Worm (Caenorhabditis elegans): ENCODE data around the gene F22E5.20.

Gene F22E5.20

ce11 chrII:2684783-2685182 lies 11.3 kb upstream of the F22E5.20 start:
- TF ChIP-seq mep-1 (tag; optimal IDR thresholded peaks at IDR 0.05) (no peak), ceh-43 (GFP tag; optimal IDR thresholded peaks at IDR 0.05) (no peak), mab-5 (tag; optimal IDR thresholded peaks at IDR 0.05) (no peak), unc-39 (tag; optimal IDR thresholded peaks at IDR 0.05) (no peak), hlh-1 (tag; optimal IDR thresholded peaks at IDR 0.05) (no peak), blmp-1 (tag; optimal IDR thresholded peaks at IDR 0.05) (no peak), unc-62 (GFP tag; optimal IDR thresholded peaks at IDR 0.05) (no peak), sptf-1 (tag; optimal IDR thresholded peaks at IDR 0.05) (no peak), flh-1 (GFP tag; optimal IDR thresholded peaks at IDR 0.05) (no peak), elt-3 (tag; optimal IDR thresholded peaks at IDR 0.05) (no peak), drap-1 (GFP tag; optimal IDR thresholded peaks at IDR 0.05) (no peak), lin-13 (tag; optimal IDR thresholded peaks at IDR 0.05) (no peak), lsy-2 (tag; optimal IDR thresholded peaks at IDR 0.05) (no peak), nhr-28 (tag; optimal IDR thresholded peaks at IDR 0.05) (no peak), ceh-39 (tag; optimal IDR thresholded peaks at IDR 0.05) (no peak), sem-2 (GFP tag; optimal IDR thresholded peaks at IDR 0.05) (no peak)

ce11 chrII:2684208-2684607 lies 10.8 kb upstream of the F22E5.20 start, which contains the start of gene ceh-87:
Gene ceh-87 (minus strand): TSS chrII:2684308.
- TF ChIP-seq unc-62 (GFP tag; optimal IDR thresholded peaks at IDR 0.05), result no peak
- TF ChIP-seq sptf-1 (tag; optimal IDR thresholded peaks at IDR 0.05), result no peak
- no peak for TF ChIP-seq ces-1 (GFP tag; optimal IDR thresholded peaks at IDR 0.05)
- no peak for TF ChIP-seq drap-1 (GFP tag; optimal IDR thresholded peaks at IDR 0.05)
- no peak for TF ChIP-seq ceh-43 (GFP tag; optimal IDR thresholded peaks at IDR 0.05)
- no peak for TF ChIP-seq nhr-237 (tag; optimal IDR thresholded peaks at IDR 0.05)
- no peak for TF ChIP-seq mep-1 (tag; optimal IDR thresholded peaks at IDR 0.05)
- TF ChIP-seq ceh-83 (GFP tag; optimal IDR thresholded peaks at IDR 0.05), result no peak
- TF ChIP-seq snpc-4 (tag; optimal IDR thresholded peaks at IDR 0.05), result no peak
- no peak for TF ChIP-seq nhr-28 (tag; optimal IDR thresholded peaks at IDR 0.05)
- no peak for TF ChIP-seq mab-5 (tag; optimal IDR thresholded peaks at IDR 0.05)
- TF ChIP-seq elt-1 (tag; optimal IDR thresholded peaks at IDR 0.05; ENCODE audit: borderline replicate concordance, insufficient read depth), result no peak
- TF ChIP-seq bed-3 (GFP tag; optimal IDR thresholded peaks at IDR 0.05), result no peak
- TF ChIP-seq pha-4 (tag; optimal IDR thresholded peaks at IDR 0.05), result no peak
- TF ChIP-seq hlh-1 (tag; optimal IDR thresholded peaks at IDR 0.05), result no peak
- no peak for TF ChIP-seq M03D4.4 (tag; optimal IDR thresholded peaks at IDR 0.05)
- no peak for TF ChIP-seq tbx-8 (GFP tag; optimal IDR thresholded peaks at IDR 0.05)
- TF ChIP-seq lsy-2 (tag; optimal IDR thresholded peaks at IDR 0.05), result no peak
- TF ChIP-seq mls-2 (tag; optimal IDR thresholded peaks at IDR 0.05), result no peak

DNA sequence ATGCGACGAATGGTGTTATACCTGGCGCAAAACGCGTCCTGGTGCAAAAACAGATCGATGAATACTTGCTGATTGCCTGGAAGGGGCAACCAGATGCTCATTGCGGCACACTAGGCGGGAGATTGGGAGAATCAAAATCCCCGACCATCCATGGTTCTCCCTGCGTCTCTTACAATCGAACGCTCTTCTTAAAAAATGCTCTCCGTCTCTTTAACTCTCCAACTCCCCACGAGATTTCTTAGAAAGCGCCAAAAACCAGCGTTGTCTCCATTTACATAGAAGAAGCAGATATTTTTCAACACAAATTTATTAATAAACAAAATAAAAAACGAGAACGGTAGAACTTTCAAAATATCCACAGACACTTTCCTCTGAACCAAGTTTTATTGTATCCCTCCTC lies 7.7 kb upstream of the F22E5.20 start, which contains the start of gene F34D6.1:
Gene F34D6.1 (minus strand): TSS at position 101 of the 400 bp plus-strand sequence.
- no peak for TF ChIP-seq lsy-2 (tag; optimal IDR thresholded peaks at IDR 0.05)
- no peak for TF ChIP-seq lin-32 (GFP tag; optimal IDR thresholded peaks at IDR 0.05)
- no peak for TF ChIP-seq drap-1 (GFP tag; optimal IDR thresholded peaks at IDR 0.05)
- TF ChIP-seq mab-5 (tag; optimal IDR thresholded peaks at IDR 0.05), result no peak
- TF ChIP-seq pha-4 (tag; optimal IDR thresholded peaks at IDR 0.05), result no peak
- no peak for TF ChIP-seq hlh-1 (tag; optimal IDR thresholded peaks at IDR 0.05)
- no peak for TF ChIP-seq nhr-28 (tag; optimal IDR thresholded peaks at IDR 0.05)
- no peak for TF ChIP-seq sptf-1 (tag; optimal IDR thresholded peaks at IDR 0.05)
- no peak for TF ChIP-seq M03D4.4 (tag; optimal IDR thresholded peaks at IDR 0.05)
- no peak for TF ChIP-seq flh-1 (GFP tag; optimal IDR thresholded peaks at IDR 0.05)
- no peak for TF ChIP-seq unc-62 (GFP tag; optimal IDR thresholded peaks at IDR 0.05)
- TF ChIP-seq ces-1 (GFP tag; optimal IDR thresholded peaks at IDR 0.05), result no peak
- TF ChIP-seq mls-2 (tag; optimal IDR thresholded peaks at IDR 0.05), result no peak
- TF ChIP-seq bed-3 (GFP tag; optimal IDR thresholded peaks at IDR 0.05), result no peak
- TF ChIP-seq nhr-12 (tag; optimal IDR thresholded peaks at IDR 0.05), result no peak
- no peak for TF ChIP-seq zip-8 (tag; optimal IDR thresholded peaks at IDR 0.05)
- TF ChIP-seq snpc-4 (tag; optimal IDR thresholded peaks at IDR 0.05), result no peak
- TF ChIP-seq elt-1 (tag; optimal IDR thresholded peaks at IDR 0.05; ENCODE audit: borderline replicate concordance, insufficient read depth), result no peak

DNA sequence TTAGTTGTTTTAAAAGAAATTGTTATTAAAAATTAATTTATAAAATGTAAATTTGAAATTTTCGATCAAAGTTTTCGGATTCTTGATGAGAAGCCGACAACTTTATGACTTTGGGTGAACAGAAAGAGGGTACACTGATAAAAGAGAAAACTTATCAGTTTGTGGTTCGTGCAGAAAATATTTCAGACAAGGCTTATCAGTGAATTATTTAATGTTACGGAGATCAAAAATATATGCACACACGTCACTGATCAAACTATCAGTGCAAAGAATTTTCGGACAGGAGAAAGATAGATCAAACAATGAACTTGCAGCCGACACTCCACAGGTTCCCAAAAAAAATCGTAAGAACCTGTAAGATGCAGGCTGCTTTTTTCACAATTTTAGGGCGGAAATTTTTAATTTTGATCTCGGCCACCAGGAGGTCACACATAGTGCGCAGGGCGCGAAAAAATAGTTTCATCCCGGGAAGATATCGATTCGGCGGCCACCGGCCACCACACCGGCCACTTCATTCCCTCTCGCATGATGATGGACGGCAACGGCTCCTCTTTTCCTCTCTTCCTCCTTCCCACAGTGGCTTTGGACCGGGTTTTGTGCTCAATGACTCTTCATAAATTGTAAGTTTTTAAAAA lies 4.2 kb upstream of the F22E5.20 start, which contains the start of gene F22E5.17:
Gene F22E5.17 (plus strand): TSS at position 508 of the 635 bp plus-strand sequence.
- TF ChIP-seq ztf-11 (tag; optimal IDR thresholded peaks at IDR 0.05) (no peak), M03D4.4 (tag; optimal IDR thresholded peaks at IDR 0.05) (no peak), blmp-1 (tag; optimal IDR thresholded peaks at IDR 0.05) (no peak), nhr-76 (tag; optimal IDR thresholded peaks at IDR 0.05) (no peak), ceh-83 (GFP tag; optimal IDR thresholded peaks at IDR 0.05) (no peak), lin-32 (GFP tag; optimal IDR thresholded peaks at IDR 0.05) (no peak), zip-8 (tag; optimal IDR thresholded peaks at IDR 0.05) (no peak), flh-1 (GFP tag; optimal IDR thresholded peaks at IDR 0.05) (no peak), drap-1 (GFP tag; optimal IDR thresholded peaks at IDR 0.05) (no peak), mab-5 (tag; optimal IDR thresholded peaks at IDR 0.05) (no peak), unc-62 (GFP tag; optimal IDR thresholded peaks at IDR 0.05) (no peak)

Measured in whole organism, mixed stage, embryonic.